Fruit fly (Drosophila melanogaster): ENCODE measurements around the gene CG15535.

dm6 chr3R:30459066-30459935 is 35.6 kb upstream of the CG15535 start, which contains the start of the genes CG2224 and CDase:
- no peak for TF ChIP-seq CG13204 (GFP tag; optimal IDR thresholded peaks at IDR 0.05)
- TF ChIP-seq CG10348 (GFP tag; IDR thresholded peaks at IDR 0.05) = no peak

All from whole organism, pupa.